Worm (Caenorhabditis elegans): ENCODE data around the gene dao-4.

Gene dao-4

DNA sequence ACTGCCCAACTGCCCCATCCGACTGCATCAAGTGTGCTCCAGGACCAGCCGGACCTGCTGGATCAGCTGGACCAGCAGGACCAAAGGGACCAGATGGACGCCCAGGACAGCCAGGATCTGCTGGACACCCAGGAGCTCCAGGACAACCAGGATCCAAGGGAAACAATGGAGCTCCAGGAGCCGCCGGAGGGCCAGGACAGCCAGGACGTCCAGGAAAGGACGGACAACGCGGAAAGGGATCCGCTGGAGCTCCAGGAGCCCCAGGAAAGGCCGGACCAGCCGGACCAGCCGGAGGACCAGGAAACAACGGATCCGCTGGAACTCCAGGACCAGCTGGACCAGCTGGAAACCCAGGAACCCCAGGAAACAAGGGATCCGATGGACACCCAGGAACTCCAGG, 3.0 kb downstream of the dao-4 start:
- no peak for TF ChIP-seq unc-62 (GFP tag; optimal IDR thresholded peaks at IDR 0.05)

DNA sequence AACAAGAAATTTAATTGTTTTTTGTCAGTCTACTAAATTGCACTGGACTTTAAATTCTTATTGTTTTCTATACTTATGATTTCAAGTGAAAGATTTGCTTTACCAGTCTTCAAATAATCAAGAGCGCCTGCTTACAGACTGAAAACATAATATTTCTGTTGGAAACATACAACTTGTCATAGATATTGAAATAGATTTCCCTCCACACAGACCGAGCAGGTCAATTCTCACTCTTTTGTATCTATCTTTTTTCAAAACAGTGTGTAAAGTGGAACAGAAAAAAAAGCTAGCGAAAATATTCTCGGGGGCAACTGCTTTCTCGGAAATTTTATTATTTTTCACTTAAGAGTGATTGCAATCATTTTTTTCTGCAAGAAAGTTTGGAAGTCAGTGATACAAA, 3.5 kb downstream of the dao-4 start:
- no peak for TF ChIP-seq unc-62 (GFP tag; optimal IDR thresholded peaks at IDR 0.05)

DNA sequence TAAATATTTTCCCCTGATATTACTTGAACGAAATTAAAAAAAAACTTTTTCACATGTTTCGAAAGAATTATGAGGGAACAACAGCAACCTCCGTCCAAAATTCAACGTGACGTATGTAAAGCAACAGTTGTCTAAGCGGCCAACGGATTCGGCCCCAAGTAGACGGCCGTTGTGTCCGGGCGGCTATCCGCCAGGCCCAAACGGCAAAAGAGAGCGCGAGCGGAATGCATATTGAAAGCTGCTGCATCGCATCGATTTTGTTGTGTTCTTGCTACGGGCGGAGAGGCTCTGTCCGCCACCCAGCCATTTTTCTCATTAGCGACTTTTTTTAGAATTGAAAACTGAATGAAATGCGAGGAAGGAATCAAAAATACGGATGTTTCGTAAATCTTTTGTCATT, 4.1 kb downstream of the dao-4 start:
- no peak for TF ChIP-seq unc-62 (GFP tag; optimal IDR thresholded peaks at IDR 0.05)

DNA sequence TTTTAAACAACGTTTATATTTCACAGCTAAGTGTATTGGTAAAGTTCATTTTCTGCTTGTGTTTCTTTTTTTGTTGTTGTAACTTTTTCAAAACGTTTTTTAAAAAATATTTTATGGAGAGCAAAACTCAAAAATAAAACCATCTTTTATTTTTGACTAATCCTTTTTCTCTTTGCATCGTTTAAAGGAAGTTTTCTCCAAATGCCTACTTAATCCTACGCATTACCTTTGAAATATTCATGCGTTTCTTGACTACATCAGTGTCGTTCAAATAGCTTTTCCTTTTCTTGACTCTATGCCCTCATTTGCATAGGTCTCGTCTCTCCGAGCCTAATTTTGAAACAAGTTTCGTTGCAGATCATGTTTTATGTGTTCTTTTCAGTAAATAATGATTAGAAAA, 6.0 kb downstream of the dao-4 start:
- no peak for TF ChIP-seq unc-62 (GFP tag; optimal IDR thresholded peaks at IDR 0.05)

DNA sequence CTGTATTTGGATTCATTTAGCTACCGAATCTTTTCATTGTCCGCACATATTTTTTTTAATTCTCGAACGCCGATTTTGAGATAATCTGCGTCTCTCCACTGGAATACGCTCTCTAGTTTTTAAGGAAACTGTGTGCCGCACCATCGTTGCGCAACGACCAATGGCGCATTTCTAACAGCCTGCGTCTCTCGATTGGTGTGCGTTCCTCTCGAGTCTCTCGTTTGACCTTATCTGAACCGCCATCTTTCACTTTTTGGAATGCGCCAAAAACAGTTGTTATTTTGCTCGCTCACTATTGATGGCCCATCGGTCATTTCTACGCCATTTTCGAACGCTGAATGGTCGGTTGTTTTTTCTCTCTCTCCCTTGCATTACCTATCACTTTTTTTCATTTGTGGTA, 8.2 kb downstream of the dao-4 start:
- TF ChIP-seq unc-62 (GFP tag; optimal IDR thresholded peaks at IDR 0.05), result no peak

DNA sequence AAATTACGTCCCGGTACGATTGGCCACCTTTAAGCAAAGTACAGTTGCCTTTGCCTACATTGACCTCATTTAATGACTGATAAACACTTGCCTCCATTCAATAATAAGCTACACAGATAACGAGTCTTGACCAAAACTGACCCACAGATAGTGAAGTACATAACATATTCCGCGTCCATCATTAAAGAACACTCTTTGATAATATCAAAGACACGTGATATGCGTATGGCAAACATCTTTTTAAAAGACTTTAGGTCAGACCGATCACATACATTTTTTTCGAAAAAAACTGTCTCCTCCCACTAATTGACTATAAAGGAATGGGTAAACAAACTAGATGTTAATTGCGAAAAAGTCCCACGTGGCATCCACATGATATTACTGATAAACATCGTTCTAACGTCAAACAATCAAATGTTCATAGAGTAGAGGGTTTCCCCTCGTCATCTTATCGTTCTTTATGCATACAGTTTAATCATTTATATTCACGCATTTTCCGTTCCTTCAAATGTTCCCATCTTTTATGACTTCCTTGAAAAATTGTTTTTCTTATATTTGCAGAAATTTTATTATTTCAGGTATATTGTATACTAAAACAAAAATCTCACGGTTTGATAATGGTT, 9.1 kb downstream of the dao-4 start, which contains the start of gene W07E11.1:
Gene W07E11.1, plus strand, starts transcription at position 573 of the 623 bp plus-strand sequence.
- no peak for TF ChIP-seq unc-62 (GFP tag; optimal IDR thresholded peaks at IDR 0.05)

DNA sequence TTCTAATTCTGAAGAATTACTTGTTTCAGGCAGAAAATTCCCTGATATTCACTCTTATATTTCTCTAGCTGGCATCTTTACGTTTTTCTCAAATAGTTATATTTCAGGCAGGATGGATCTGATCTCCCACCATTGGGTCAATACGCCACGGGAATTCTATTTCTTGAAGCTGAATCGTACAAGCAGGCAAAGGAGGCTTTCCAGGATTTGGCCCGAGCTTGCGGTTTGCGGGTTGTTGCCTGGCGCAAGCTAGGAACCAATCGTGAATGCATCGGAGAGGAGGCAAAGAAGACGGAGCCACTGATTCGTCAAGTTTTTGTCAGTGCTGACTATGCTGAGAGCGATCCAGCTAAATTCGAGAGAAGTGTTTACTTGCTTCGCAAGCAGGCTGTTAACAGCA, 10.0 kb downstream of the dao-4 start:
- TF ChIP-seq unc-62 (GFP tag; optimal IDR thresholded peaks at IDR 0.05), result no peak

DNA sequence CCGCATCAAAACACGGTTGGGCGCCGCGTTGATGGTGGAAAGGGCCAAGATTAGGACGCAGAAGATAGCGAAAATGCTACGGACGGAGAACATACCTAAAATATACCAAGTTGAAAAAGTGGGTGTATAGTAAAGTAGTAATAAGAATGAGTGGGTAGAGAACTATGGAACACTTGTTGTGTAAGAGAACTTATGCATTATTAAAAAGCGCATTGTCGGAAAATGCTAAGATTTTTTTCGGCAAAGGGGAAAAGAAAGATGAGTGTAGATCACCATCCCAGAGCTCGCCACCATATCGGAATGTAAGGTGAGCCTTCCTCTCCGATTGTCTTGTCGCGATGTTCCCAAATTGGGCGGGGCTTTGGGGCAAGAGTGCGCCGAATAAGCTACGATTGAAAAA, 12.8 kb downstream of the dao-4 start, which contains the start of gene flp-28:
Gene flp-28, minus strand, starts transcription at position 101 of the 400 bp plus-strand sequence.
- TF ChIP-seq unc-62 (GFP tag; optimal IDR thresholded peaks at IDR 0.05), result no peak

DNA sequence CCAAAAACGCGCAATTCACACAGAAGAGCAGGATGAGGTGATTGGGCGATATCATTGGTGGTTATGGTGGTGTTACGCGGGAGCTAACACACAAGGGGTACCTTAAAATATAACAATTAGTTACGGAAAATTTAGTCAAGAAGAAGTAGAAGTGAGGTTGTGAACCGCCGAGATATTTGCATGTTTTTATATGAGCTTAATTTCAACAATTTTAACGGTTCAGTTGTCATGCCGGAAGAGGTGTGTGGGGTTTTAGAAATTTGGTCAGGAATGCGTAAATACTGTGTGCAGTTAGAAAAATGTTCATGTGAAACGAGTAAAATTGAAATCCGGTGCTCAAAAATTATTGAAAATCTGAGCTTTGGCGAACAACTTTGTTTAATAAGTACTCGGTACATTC, 17.8 kb downstream of the dao-4 start, which contains the start of gene flp-3:
Gene flp-3, minus strand, starts transcription at position 101 of the 400 bp plus-strand sequence.
- TF ChIP-seq unc-62 (GFP tag; optimal IDR thresholded peaks at IDR 0.05), result no peak

DNA sequence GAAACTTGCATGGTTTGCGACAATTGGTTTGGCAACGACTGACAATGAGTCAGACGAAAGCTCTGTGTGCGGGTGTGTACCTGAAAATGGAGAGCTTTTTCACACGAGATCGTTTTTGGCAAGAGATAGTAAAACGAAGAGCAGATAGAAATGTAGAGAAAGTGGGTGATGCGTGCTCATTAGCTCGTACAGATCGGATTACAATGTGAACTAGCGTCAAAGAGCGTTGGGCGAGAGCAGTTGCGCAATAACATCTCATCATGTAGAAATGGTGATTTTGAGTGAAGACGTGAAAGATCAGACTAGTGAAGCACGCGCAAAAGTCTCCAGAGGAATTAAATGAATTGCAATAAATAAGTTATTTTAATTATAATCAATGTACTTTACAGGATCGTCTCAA, 20.1 kb downstream of the dao-4 start, which contains the start of gene flp-2:
Gene flp-2, minus strand, starts transcription at position 101 of the 400 bp plus-strand sequence.
- TF ChIP-seq unc-62 (GFP tag; optimal IDR thresholded peaks at IDR 0.05), result no peak

DNA sequence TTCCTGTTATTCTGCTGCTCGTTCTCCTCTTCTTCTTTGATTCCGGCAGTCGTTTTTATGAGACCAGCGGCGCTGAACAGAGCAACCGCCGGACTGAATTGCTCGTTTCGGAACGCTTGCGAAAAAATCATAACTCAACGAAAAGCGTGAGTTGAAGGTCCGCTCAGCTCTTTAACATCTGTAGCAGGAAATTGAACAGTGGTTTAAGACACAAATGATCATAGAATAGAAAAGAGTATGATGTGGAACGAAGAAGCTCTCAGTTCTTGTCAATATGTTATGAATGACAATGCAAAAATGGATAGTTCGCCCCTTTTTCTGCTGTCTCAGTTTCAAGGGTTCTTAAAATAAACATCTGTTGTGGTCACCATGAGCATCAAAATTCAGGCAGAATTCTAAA, 38.6 kb downstream of the dao-4 start:
- TF ChIP-seq unc-62 (GFP tag; optimal IDR thresholded peaks at IDR 0.05), result no peak

DNA sequence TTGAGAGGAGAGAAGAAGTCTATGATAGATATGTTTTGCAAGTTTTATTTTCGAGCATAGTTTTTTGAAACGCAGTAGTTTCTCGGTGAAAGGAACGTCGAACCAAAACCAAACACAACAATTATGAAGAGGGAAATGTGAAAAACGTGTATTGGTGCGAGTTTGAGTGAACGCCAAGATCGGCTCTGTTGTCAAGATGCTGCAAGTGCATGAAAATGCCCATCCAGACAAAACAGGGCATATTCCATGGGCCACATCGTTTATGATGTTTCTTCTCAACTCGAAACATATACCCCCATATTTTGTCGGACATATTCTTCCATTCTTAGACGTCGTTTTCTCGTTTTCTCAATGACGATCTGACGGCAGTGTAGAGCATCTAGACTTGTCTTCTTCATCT, 47.9 kb downstream of the dao-4 start:
- TF ChIP-seq unc-62 (GFP tag; optimal IDR thresholded peaks at IDR 0.05), result no peak

DNA sequence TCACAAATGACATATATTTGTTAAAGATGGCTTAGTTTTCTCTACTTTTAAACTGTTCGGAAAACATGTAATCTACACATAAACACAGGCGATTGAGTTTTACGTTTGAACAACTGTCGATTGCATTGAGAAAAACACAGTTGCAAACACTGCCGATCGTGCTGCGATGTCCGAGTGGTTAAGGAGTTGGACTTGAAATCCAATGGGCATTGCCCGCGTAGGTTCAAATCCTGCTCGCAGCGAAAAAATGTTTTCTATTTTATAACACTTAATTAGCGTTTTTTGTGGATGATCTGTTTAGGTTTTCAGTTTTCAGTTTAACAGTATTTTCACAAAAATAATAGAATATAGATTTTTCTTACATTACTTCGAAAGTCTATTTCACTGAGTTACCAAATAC, 49.2 kb downstream of the dao-4 start:
- no peak for TF ChIP-seq unc-62 (GFP tag; optimal IDR thresholded peaks at IDR 0.05)

Measured in whole organism, dauer.